Worm (Caenorhabditis elegans) whole organism, L1 larva: ENCODE measurements around the gene F39G3.2.

Experiments used
- ces-1 ChIP-seq: fragments of 150-350 bp; optimal IDR thresholded peaks from 2 replicates; lab custom pipeline; 2014; ENCODE audit warnings: missing biosample characterization, missing genetic modification reagents, missing genetic modification characterization
- sptf-1 ChIP-seq: fragments of 150-350 bp; optimal IDR thresholded peaks from 2 replicates; lab custom pipeline; 2014; ENCODE audit warnings: missing biosample characterization, missing genetic modification characterization
- sup-37 ChIP-seq: fragments of 200-800 bp; sonication (Bioruptor generic); optimal IDR thresholded peaks from 2 replicates; lab custom pipeline; 2018; ENCODE audit warnings: mild to moderate bottlenecking, missing genetic modification characterization, missing compliant biosample characterization
- swsn-7 ChIP-seq: sonication (generic microtip); optimal IDR thresholded peaks from 2 replicates; lab custom pipeline; 2016; ENCODE audit warnings: missing genetic modification characterization, missing compliant biosample characterization

DNA sequence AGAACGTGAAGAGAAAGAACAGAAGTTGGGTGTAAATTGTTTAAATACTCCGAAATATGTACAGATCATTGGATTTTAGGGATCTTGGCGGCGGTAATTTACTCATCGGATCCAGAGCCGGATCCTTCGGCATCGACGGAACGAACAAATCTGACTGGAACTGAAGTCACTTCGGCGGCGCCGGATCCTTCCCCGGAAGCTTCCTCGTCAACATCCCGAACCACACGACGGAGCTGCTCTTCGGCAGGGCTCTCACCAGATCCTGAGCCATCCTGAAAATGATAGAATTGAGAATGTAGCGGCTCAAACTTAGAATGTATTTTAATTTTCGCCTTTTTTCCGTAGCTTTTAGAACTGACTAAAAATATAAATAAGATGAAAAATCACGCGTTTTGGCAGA, 46.0 kb upstream of the F39G3.2 start:
- TF ChIP-seq ces-1 (no peak), sup-37 (no peak), swsn-7 (tag; lab: Kevin White, UChicago) (no peak), sptf-1 (tag; lab: Kevin White, UChicago) (no peak)
